Fruit fly (Drosophila melanogaster) whole organism, embryonic: ENCODE results near the gene CG18265.

Experiments
- Aef1 ChIP-seq: fragments of 200-800 bp; sonication (Bioruptor generic); IDR thresholded peaks from 3 replicates; pipeline ENCODE4 v1.3.6; 2022; ENCODE audit warnings: missing biosample characterization, missing genetic modification characterization
- Atf-2 ChIP-seq: fragments of 200-800 bp; sonication (Bioruptor generic); optimal IDR thresholded peaks from 2 replicates; lab custom pipeline; 2016; ENCODE audit warnings: missing biosample characterization, missing genetic modification characterization
- CG11456 ChIP-seq: fragments of 200-800 bp; sonication (Bioruptor generic); IDR thresholded peaks from 3 replicates; pipeline ENCODE4 v1.3.6; 2022; ENCODE audit warnings: missing biosample characterization, missing genetic modification characterization
- CG11504 ChIP-seq: fragments of 200-800 bp; sonication (Bioruptor generic); optimal IDR thresholded peaks from 3 replicates; lab custom pipeline; 2019; ENCODE audit warnings: missing biosample characterization, mild to moderate bottlenecking, missing genetic modification characterization, moderate library complexity
- CG14710 ChIP-seq: fragments of 200-800 bp; sonication (Bioruptor generic); optimal IDR thresholded peaks from 3 replicates; lab custom pipeline; 2019; ENCODE audit warnings: missing biosample characterization, mild to moderate bottlenecking, missing genetic modification characterization, moderate library complexity
- CG2678 ChIP-seq: fragments of 200-800 bp; sonication (Bioruptor generic); optimal IDR thresholded peaks from 3 replicates; lab custom pipeline; 2019; ENCODE audit warnings: missing biosample characterization, mild to moderate bottlenecking, missing genetic modification characterization, moderate library complexity
- CG2875 ChIP-seq: fragments of 200-800 bp; sonication (Bioruptor generic); optimal IDR thresholded peaks from 2 replicates; lab custom pipeline; 2017; ENCODE audit warnings: missing biosample characterization, mild to moderate bottlenecking, missing genetic modification characterization, missing genetic modification reagents
- CG30403 ChIP-seq: fragments of 200-800 bp; sonication (Bioruptor generic); optimal IDR thresholded peaks from 3 replicates; lab custom pipeline; 2016; ENCODE audit warnings: missing biosample characterization, missing genetic modification characterization
- CG3065 ChIP-seq: fragments of 200-800 bp; sonication (Bioruptor generic); optimal IDR thresholded peaks from 2 replicates; lab custom pipeline; 2016; ENCODE audit warnings: missing biosample characterization, missing genetic modification characterization
- CG31441 ChIP-seq: fragments of 200-800 bp; sonication (Bioruptor generic); IDR thresholded peaks from 2 replicates; pipeline ENCODE4 v1.3.6; 2022; ENCODE audit warnings: missing biosample characterization, missing genetic modification characterization
- CG6689 ChIP-seq: fragments of 200-800 bp; sonication (Bioruptor generic); IDR thresholded peaks from 2 replicates; pipeline ENCODE4 v1.3.6; 2022; ENCODE audit warnings: missing biosample characterization, missing genetic modification characterization
- CG6854 ChIP-seq: fragments of 200-800 bp; sonication (Bioruptor generic); optimal IDR thresholded peaks from 3 replicates; lab custom pipeline; 2017; ENCODE audit warnings: missing biosample characterization, mild to moderate bottlenecking, missing genetic modification characterization
- CG8281 ChIP-seq: fragments of 200-800 bp; sonication (Bioruptor generic); optimal IDR thresholded peaks from 2 replicates; lab custom pipeline; 2018; ENCODE audit warnings: missing biosample characterization, mild to moderate bottlenecking, missing genetic modification characterization, moderate library complexity
- CoRest ChIP-seq: fragments of 200-800 bp; sonication (Bioruptor generic); optimal IDR thresholded peaks from 3 replicates; lab custom pipeline; 2018; ENCODE audit warnings: missing biosample characterization, mild to moderate bottlenecking, missing genetic modification characterization, moderate library complexity
- Doc3 ChIP-seq: fragments of 200-800 bp; sonication (Bioruptor generic); IDR thresholded peaks from 3 replicates; pipeline ENCODE4 v1.3.6; 2022; ENCODE audit warnings: missing biosample characterization, missing genetic modification characterization; ENCODE audit not compliant: partially characterized antibody
- Drgx ChIP-seq: fragments of 200-800 bp; sonication (Bioruptor generic); IDR thresholded peaks from 2 replicates; pipeline ENCODE4 v1.3.6; 2022; ENCODE audit warnings: missing biosample characterization, missing genetic modification characterization
- Ets65A ChIP-seq: fragments of 200-800 bp; sonication (Bioruptor generic); peaks from one replicate; lab custom pipeline; 2016; ENCODE audit warnings: missing biosample characterization, missing genetic modification characterization
- H15 ChIP-seq: fragments of 200-800 bp; sonication (Bioruptor generic); IDR thresholded peaks from 3 replicates; pipeline ENCODE4 v1.3.6; 2022; ENCODE audit warnings: missing biosample characterization, missing genetic modification characterization
- Hr51 ChIP-seq, 2 experiments: fragments of 200-800 bp; sonication (Bioruptor generic); optimal IDR thresholded peaks; 2 replicates in 1 of 2; 3 replicates in 1 of 2; lab custom pipeline; 2016 to 2018; ENCODE audit warnings: missing biosample characterization in 2 of 2, missing genetic modification characterization in 2 of 2, mild to moderate bottlenecking in 1 of 2, moderate library complexity in 1 of 2
- Med ChIP-seq: fragments of 200-800 bp; sonication (Bioruptor generic); peaks from one replicate; lab custom pipeline; 2016; ENCODE audit warnings: missing biosample characterization, missing genetic modification characterization, mild to moderate bottlenecking, inconsistent platforms, moderate library complexity
- Oli ChIP-seq: fragments of 200-800 bp; sonication (Bioruptor generic); optimal IDR thresholded peaks from 2 replicates; lab custom pipeline; 2018; ENCODE audit warnings: missing biosample characterization, mild to moderate bottlenecking, missing genetic modification characterization, moderate library complexity
- Pdp1 ChIP-seq, 2 experiments: fragments of 200-800 bp; sonication (Bioruptor generic); optimal IDR thresholded peaks; 3 replicates each; lab custom pipeline; 2016; ENCODE audit warnings: missing biosample characterization in 2 of 2, missing genetic modification characterization in 2 of 2, mild to moderate bottlenecking in 1 of 2, moderate library complexity in 1 of 2
- Ptx1 ChIP-seq: fragments of 200-800 bp; sonication (Bioruptor generic); IDR thresholded peaks from 2 replicates; pipeline ENCODE4 v1.3.6; 2022; ENCODE audit warnings: missing biosample characterization, missing genetic modification characterization
- Six4 ChIP-seq: fragments of 200-800 bp; sonication (Bioruptor generic); optimal IDR thresholded peaks from 2 replicates; lab custom pipeline; 2016; ENCODE audit warnings: missing biosample characterization, missing genetic modification characterization
- Sox100B ChIP-seq: fragments of 200-800 bp; sonication (Bioruptor generic); optimal IDR thresholded peaks from 3 replicates; lab custom pipeline; 2018; ENCODE audit warnings: missing biosample characterization, mild to moderate bottlenecking, missing genetic modification characterization
- Sox102F ChIP-seq: fragments of 200-800 bp; sonication (Bioruptor generic); optimal IDR thresholded peaks from 2 replicates; lab custom pipeline; 2018; ENCODE audit warnings: missing biosample characterization, mild to moderate bottlenecking, missing genetic modification characterization, moderate library complexity
- Trl ChIP-seq, 3 experiments: fragments of >200 bp in 2 of 3; fragments of 200-800 bp in 1 of 3; sonication (Bioruptor generic) in 1 of 3; optimal IDR thresholded peaks; 2 replicates in 1 of 3; 3 replicates in 2 of 3; lab custom pipeline; 2016 to 2017; ENCODE audit warnings: missing biosample characterization in 1 of 3, missing genetic modification characterization in 1 of 3
- bsh ChIP-seq, 2 experiments: fragments of 200-800 bp; sonication (Bioruptor generic); optimal IDR thresholded peaks; 2 replicates each; lab custom pipeline; 2017 to 2018; ENCODE audit warnings: mild to moderate bottlenecking in 2 of 2, missing biosample characterization in 2 of 2, missing genetic modification characterization in 2 of 2, moderate library complexity in 1 of 2
- dpn ChIP-seq, 2 experiments: fragments of 200-800 bp; sonication (Bioruptor generic); optimal IDR thresholded peaks; 3 replicates each; lab custom pipeline; 2016; ENCODE audit warnings: missing biosample characterization in 2 of 2, missing genetic modification characterization in 2 of 2
- fd102C ChIP-seq: fragments of 200-800 bp; sonication (Bioruptor generic); optimal IDR thresholded peaks from 2 replicates; lab custom pipeline; 2018; ENCODE audit warnings: missing biosample characterization, mild to moderate bottlenecking, missing genetic modification characterization, moderate library complexity
- fd96Cb ChIP-seq: fragments of 200-800 bp; sonication (Bioruptor generic); optimal IDR thresholded peaks from 2 replicates; lab custom pipeline; 2018; ENCODE audit warnings: missing biosample characterization, mild to moderate bottlenecking, missing genetic modification characterization, moderate library complexity
- gem ChIP-seq: fragments of 200-800 bp; sonication (Bioruptor generic); optimal IDR thresholded peaks from 2 replicates; lab custom pipeline; 2019; ENCODE audit warnings: missing biosample characterization, mild to moderate bottlenecking, missing genetic modification characterization, moderate library complexity
- grau ChIP-seq: fragments of 200-800 bp; optimal IDR thresholded peaks from 3 replicates; lab custom pipeline; 2019; ENCODE audit warnings: missing biosample characterization, mild to moderate bottlenecking, missing genetic modification characterization, moderate library complexity
- grn ChIP-seq: fragments of 200-800 bp; sonication (Bioruptor generic); optimal IDR thresholded peaks from 3 replicates; lab custom pipeline; 2017; ENCODE audit warnings: missing biosample characterization, missing genetic modification characterization
- ken ChIP-seq: fragments of 200-800 bp; sonication (Bioruptor generic); IDR thresholded peaks from 3 replicates; pipeline ENCODE4 v1.3.6; 2022; ENCODE audit warnings: missing biosample characterization, missing genetic modification characterization
- lilli ChIP-seq: fragments of 200-800 bp; sonication (Bioruptor generic); optimal IDR thresholded peaks from 3 replicates; lab custom pipeline; 2016; ENCODE audit warnings: missing biosample characterization, missing genetic modification characterization
- nau ChIP-seq: fragments of 200-800 bp; sonication (Bioruptor generic); optimal IDR thresholded peaks from 3 replicates; lab custom pipeline; 2017; ENCODE audit warnings: missing biosample characterization, mild to moderate bottlenecking, missing genetic modification characterization, missing genetic modification reagents
- nmo ChIP-seq: fragments of 200-800 bp; sonication (Bioruptor generic); optimal IDR thresholded peaks from 2 replicates; lab custom pipeline; 2018; ENCODE audit warnings: missing biosample characterization, mild to moderate bottlenecking, missing genetic modification characterization, moderate library complexity
- odd ChIP-seq: fragments of 200-800 bp; sonication (Bioruptor generic); optimal IDR thresholded peaks from 2 replicates; lab custom pipeline; 2017; ENCODE audit warnings: missing biosample characterization, mild to moderate bottlenecking, missing genetic modification characterization
- onecut ChIP-seq: fragments of 200-800 bp; sonication (Bioruptor generic); IDR thresholded peaks from 2 replicates; pipeline ENCODE4 v1.3.6; 2022; ENCODE audit warnings: missing biosample characterization, missing genetic modification characterization
- phol ChIP-seq: fragments of 200-800 bp; sonication (Bioruptor generic); optimal IDR thresholded peaks from 3 replicates; lab custom pipeline; 2018; ENCODE audit warnings: missing biosample characterization, mild to moderate bottlenecking, missing genetic modification characterization, moderate library complexity
- row ChIP-seq: fragments of 200-800 bp; sonication (Bioruptor generic); IDR thresholded peaks from 3 replicates; pipeline ENCODE4 v1.3.6; 2022; ENCODE audit warnings: missing biosample characterization, missing genetic modification characterization
- sc ChIP-seq, 3 experiments: fragments of >200 bp in 2 of 3; fragments of 200-800 bp in 1 of 3; sonication (Bioruptor generic) in 1 of 3; optimal IDR thresholded peaks; 2 replicates in 2 of 3; 3 replicates in 1 of 3; lab custom pipeline; 2017; ENCODE audit warnings: mild to moderate bottlenecking in 1 of 3, missing biosample characterization in 1 of 3, missing genetic modification characterization in 1 of 3, missing genetic modification reagents in 1 of 3
- sens ChIP-seq: fragments of 200-800 bp; sonication (Bioruptor generic); peaks from one replicate; lab custom pipeline; 2016; ENCODE audit warnings: missing biosample characterization, missing genetic modification characterization
- so ChIP-seq: fragments of 200-800 bp; sonication (Bioruptor generic); IDR thresholded peaks from 3 replicates; pipeline ENCODE4 v1.3.6; 2022; ENCODE audit warnings: missing biosample characterization, missing genetic modification characterization
- twi ChIP-seq: fragments of 200-800 bp; optimal IDR thresholded peaks from 2 replicates; lab custom pipeline; 2019; ENCODE audit warnings: missing biosample characterization, mild to moderate bottlenecking, missing genetic modification characterization, moderate library complexity
- unpg ChIP-seq: fragments of 200-800 bp; sonication (Bioruptor generic); optimal IDR thresholded peaks from 3 replicates; lab custom pipeline; 2018; ENCODE audit warnings: missing biosample characterization, mild to moderate bottlenecking, missing genetic modification characterization, moderate library complexity
- vvl ChIP-seq: fragments of 200-800 bp; sonication (Bioruptor generic); IDR thresholded peaks from 2 replicates; pipeline ENCODE4 v1.3.6; 2022; ENCODE audit warnings: missing biosample characterization, missing genetic modification characterization

Gene CG18265

dm6 chr3L:17496871-17497492, 57.8 kb downstream of the CG18265 start (continued):
- TF ChIP-seq Pdp1 (GFP tag; optimal IDR thresholded peaks at IDR 0.05; lab: Kevin White, UChicago) = peak in 1 of 2 experiments; percentile 33
- 0 out of 2 replicates have a peak, but pooled peaks have one; percentile 40 for TF ChIP-seq CG31441 (GFP tag; lab: Robert Waterston, UW)
- TF ChIP-seq CG11456 (GFP tag; lab: Robert Waterston, UW) = no peak
- peak; percentile 2 to 5 for TF ChIP-seq dpn (GFP tag; optimal IDR thresholded peaks at IDR 0.05; lab: Kevin White, UChicago)
- TF ChIP-seq H15 (GFP tag; lab: Robert Waterston, UW) = 0 out of 3 replicates have a peak, but pooled peaks have one; percentile 17
- no peak for TF ChIP-seq nau (GFP tag; lab: Kevin White, UChicago)
- TF ChIP-seq row = peak; percentile 40; the same call in 2 of the 3 replicates
- TF ChIP-seq CG14710 (tag; lab: Kevin White, UChicago) = peak; percentile 8
- peak; percentile 1 for TF ChIP-seq CG2875 (GFP tag; lab: Kevin White, UChicago)
- TF ChIP-seq CG6689 (GFP tag; lab: Robert Waterston, UW) = peak; percentile 29; the same call in 1 of the 2 replicates
- TF ChIP-seq nmo = peak; percentile 28
- TF ChIP-seq Oli (tag; lab: Kevin White, UChicago) = peak; percentile 38
- peak in 1 of 2 experiments; percentile 56 for TF ChIP-seq Hr51 (GFP tag; optimal IDR thresholded peaks at IDR 0.05; lab: Kevin White, UChicago)
- TF ChIP-seq CG11504 (tag; lab: Kevin White, UChicago) = peak; percentile 60
- TF ChIP-seq bsh (GFP tag; optimal IDR thresholded peaks at IDR 0.05; lab: Kevin White, UChicago) = peak; percentile 39 to 49
- peak; percentile 82 for TF ChIP-seq sens (GFP tag; lab: Kevin White, UChicago)
- TF ChIP-seq Aef1 (GFP tag; lab: Robert Waterston, UW) = 0 out of 3 replicates have a peak, but pooled peaks have one; percentile 12
- TF ChIP-seq grn (GFP tag; lab: Kevin White, UChicago) = no peak
- TF ChIP-seq CG30403 (GFP tag; lab: Kevin White, UChicago) = peak; percentile 0
- TF ChIP-seq fd102C (GFP tag; lab: Kevin White, UChicago) = no peak
- TF ChIP-seq Six4 (GFP tag; lab: Kevin White, UChicago) = peak; percentile 15
- peak; percentile 47 for TF ChIP-seq Sox102F (GFP tag; lab: Kevin White, UChicago)
- TF ChIP-seq sc (optimal IDR thresholded peaks at IDR 0.05; lab: Kevin White, UChicago) = no peak
- TF ChIP-seq sc (GFP tag; optimal IDR thresholded peaks at IDR 0.05; lab: Kevin White, UChicago) = no peak
- TF ChIP-seq onecut = no peak
- TF ChIP-seq CG6854 (GFP tag; lab: Kevin White, UChicago) = no peak
- TF ChIP-seq CG8281 = no peak
- 0 out of 3 replicates have a peak, but pooled peaks have one; percentile 10 for TF ChIP-seq ken (GFP tag; lab: Robert Waterston, UW)
- TF ChIP-seq twi = no peak
- peak; percentile 4 for TF ChIP-seq lilli (GFP tag; lab: Kevin White, UChicago)
- peak; percentile 76 for TF ChIP-seq Drgx
- peak; percentile 10; the same call in 1 of the 2 replicates for TF ChIP-seq vvl (GFP tag; lab: Robert Waterston, UW)
- no peak for TF ChIP-seq CoRest (tag; lab: Kevin White, UChicago)
- TF ChIP-seq so (GFP tag; lab: Robert Waterston, UW) = no peak
- TF ChIP-seq CG3065 = no peak
- peak; percentile 19 for TF ChIP-seq Atf-2 (GFP tag; lab: Kevin White, UChicago)
- TF ChIP-seq CG2678 (tag; lab: Kevin White, UChicago) = peak; percentile 28
- TF ChIP-seq Ptx1 (GFP tag; lab: Robert Waterston, UW) = peak; percentile 30; the same call in 1 of the 2 replicates
- TF ChIP-seq Trl (optimal IDR thresholded peaks at IDR 0.05; lab: Kevin White, UChicago) = no peak
- TF ChIP-seq Trl (GFP tag; optimal IDR thresholded peaks at IDR 0.05; lab: Kevin White, UChicago) = no peak
- peak; percentile 15 for TF ChIP-seq Sox100B (GFP tag; lab: Kevin White, UChicago)
- TF ChIP-seq grau = peak; percentile 17
- TF ChIP-seq Ets65A = peak; percentile 67
- peak; percentile 35 for TF ChIP-seq unpg (GFP tag; lab: Kevin White, UChicago)
- TF ChIP-seq phol (tag; lab: Kevin White, UChicago) = peak; percentile 53
- TF ChIP-seq Med = peak; percentile 60
- no peak for TF ChIP-seq odd (GFP tag; lab: Kevin White, UChicago)
- TF ChIP-seq gem (tag; lab: Kevin White, UChicago) = peak; percentile 58
- TF ChIP-seq Doc3 (GFP tag; lab: Robert Waterston, UW) = no peak
- TF ChIP-seq fd96Cb (tag; lab: Kevin White, UChicago) = peak; percentile 27
